Worm (Caenorhabditis elegans) whole organism, L2 larva: ENCODE data around the gene Y59E9AL.8.
"Not testable (repeated sequence)": the region's sequence is repeated elsewhere in the genome, so short reads cannot be mapped to it uniquely, and the experiment has no call there.

Source experiments
- C34F6.9 ChIP-seq: fragments of 150-350 bp; optimal IDR thresholded peaks from 2 replicates; lab custom pipeline; 2014; ENCODE audit warnings: missing biosample characterization, missing genetic modification characterization
- F13H6.1 ChIP-seq: sonication (generic microtip); optimal IDR thresholded peaks from 2 replicates; lab custom pipeline; 2016; ENCODE audit warnings: missing genetic modification characterization, missing compliant biosample characterization
- egl-27 ChIP-seq: sonication (generic microtip); optimal IDR thresholded peaks from 3 replicates; lab custom pipeline; 2017; ENCODE audit warnings: missing biosample characterization, missing genetic modification reagents, missing genetic modification characterization
- elt-3 ChIP-seq: sonication (generic microtip); optimal IDR thresholded peaks from 2 replicates; lab custom pipeline; 2017; ENCODE audit warnings: missing biosample characterization, missing genetic modification characterization
- mdl-1 ChIP-seq, 2 experiments: fragments of 150-350 bp in 1 of 2; sonication (generic microtip) in 1 of 2; optimal IDR thresholded peaks; 2 replicates each; lab custom pipeline; 2017; ENCODE audit warnings: missing biosample characterization in 2 of 2, missing genetic modification characterization in 2 of 2
- nhr-12 ChIP-seq: fragments of 150-350 bp; optimal IDR thresholded peaks from 2 replicates; lab custom pipeline; 2014; ENCODE audit warnings: missing biosample characterization, missing genetic modification characterization
- unc-39 ChIP-seq: fragments of 150-350 bp; optimal IDR thresholded peaks from 2 replicates; lab custom pipeline; 2014; ENCODE audit warnings: missing biosample characterization, missing genetic modification characterization

DNA sequence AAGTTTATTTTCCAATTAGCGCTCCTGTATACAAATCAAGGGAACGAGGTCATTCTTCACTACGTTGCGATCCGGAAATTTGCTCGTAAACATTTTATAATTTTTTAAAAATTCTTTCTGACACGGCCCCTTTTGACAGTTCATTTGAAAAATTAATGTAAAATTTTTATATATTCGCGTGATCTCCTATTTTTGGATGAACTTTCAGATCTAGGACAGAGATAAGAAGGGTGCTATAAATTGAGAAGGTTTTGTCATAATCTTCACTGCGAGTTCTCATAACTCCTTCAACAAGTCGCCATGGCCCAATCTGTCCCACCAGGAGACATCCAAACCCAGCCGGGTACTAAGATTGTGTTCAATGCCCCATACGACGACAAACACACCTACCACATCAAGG, 36.2 kb upstream of the Y59E9AL.8 start, which contains the start of gene msp-19:
- not testable (repeated sequence) for TF ChIP-seq unc-39 (tag; lab: Kevin White, UChicago); F13H6.1 (tag; lab: Kevin White, UChicago); C34F6.9 (tag; lab: Kevin White, UChicago); mdl-1 (tag; optimal IDR thresholded peaks at IDR 0.05; lab: Kevin White, UChicago); elt-3 (tag; lab: Kevin White, UChicago); nhr-12 (tag; lab: Kevin White, UChicago); egl-27
